Worm (Caenorhabditis elegans): ENCODE measurements around the gene usp-46.

Gene usp-46

ce11 chrIII:9752852-9753251 lies 23.6 kb upstream of the usp-46 start, which contains the start of gene ech-6:
TSS of gene ech-6 (minus strand) at chrIII:9752883.
- no peak for TF ChIP-seq mdl-1 (tag; optimal IDR thresholded peaks at IDR 0.05)
- TF ChIP-seq nhr-21 (tag; optimal IDR thresholded peaks at IDR 0.05): no peak
- TF ChIP-seq egl-27 (tag; optimal IDR thresholded peaks at IDR 0.05): no peak
- peak in 1 of 2 experiments; percentile 60 for TF ChIP-seq lsy-2 (tag; optimal IDR thresholded peaks at IDR 0.05)
- TF ChIP-seq crh-2 (tag; optimal IDR thresholded peaks at IDR 0.05): peak; percentile 73
- TF ChIP-seq ztf-11 (tag; optimal IDR thresholded peaks at IDR 0.05): no peak
- no peak for TF ChIP-seq fos-1 (tag; optimal IDR thresholded peaks at IDR 0.05)
- TF ChIP-seq snpc-4 (tag; optimal IDR thresholded peaks at IDR 0.05): no peak
- no peak for TF ChIP-seq nhr-12 (tag; optimal IDR thresholded peaks at IDR 0.05)
- peak; percentile 84 for TF ChIP-seq sma-9 (GFP tag; optimal IDR thresholded peaks at IDR 0.05)
- no peak for TF ChIP-seq sma-9 (tag; optimal IDR thresholded peaks at IDR 0.05)
- no peak for TF ChIP-seq ztf-1 (GFP tag; conservative IDR thresholded peaks at IDR 0.05)
- TF ChIP-seq gmeb-1 (tag; optimal IDR thresholded peaks at IDR 0.05): no peak
- TF ChIP-seq lin-39 (tag; optimal IDR thresholded peaks at IDR 0.05): no peak
- TF ChIP-seq zag-1 (tag; optimal IDR thresholded peaks at IDR 0.05): no peak
- TF ChIP-seq unc-62 (GFP tag; optimal IDR thresholded peaks at IDR 0.05): no peak
- TF ChIP-seq mbf-1 (tag; optimal IDR thresholded peaks at IDR 0.05): no peak
- peak; percentile 18 for TF ChIP-seq ama-1 (optimal IDR thresholded peaks at IDR 0.05)
- no peak for TF ChIP-seq nhr-10 (tag; optimal IDR thresholded peaks at IDR 0.05)
- no peak for TF ChIP-seq blmp-1 (tag; optimal IDR thresholded peaks at IDR 0.05; ENCODE audit: insufficient read depth)
- no peak for TF ChIP-seq unc-39 (tag; optimal IDR thresholded peaks at IDR 0.05)
- no peak for TF ChIP-seq nhr-237 (tag; optimal IDR thresholded peaks at IDR 0.05)
- TF ChIP-seq alr-1 (tag; optimal IDR thresholded peaks at IDR 0.05): no peak
- TF ChIP-seq elt-3 (tag; optimal IDR thresholded peaks at IDR 0.05): no peak
- TF ChIP-seq mab-5 (tag; optimal IDR thresholded peaks at IDR 0.05): no peak
- no peak for TF ChIP-seq nhr-77 (tag; optimal IDR thresholded peaks at IDR 0.05)
- TF ChIP-seq unc-55 (GFP tag; optimal IDR thresholded peaks at IDR 0.05): peak; percentile 10
- TF ChIP-seq ztf-4 (tag; optimal IDR thresholded peaks at IDR 0.05): no peak
- peak; percentile 45 for TF ChIP-seq nhr-129 (tag; optimal IDR thresholded peaks at IDR 0.05)
- no peak for TF ChIP-seq Y55F3AM.14 (GFP tag; optimal IDR thresholded peaks at IDR 0.05)
- no peak for TF ChIP-seq ZK546.5 (tag; optimal IDR thresholded peaks at IDR 0.05)
- TF ChIP-seq peb-1 (tag; optimal IDR thresholded peaks at IDR 0.05): no peak
- TF ChIP-seq C34F6.9 (tag; optimal IDR thresholded peaks at IDR 0.05): peak; percentile 52
- no peak for TF ChIP-seq R02D3.7 (tag; optimal IDR thresholded peaks at IDR 0.05)
- TF ChIP-seq lin-11 (tag; optimal IDR thresholded peaks at IDR 0.05): no peak
- TF ChIP-seq nhr-25 (tag; optimal IDR thresholded peaks at IDR 0.05): no peak
- TF ChIP-seq sma-3 (GFP tag; optimal IDR thresholded peaks at IDR 0.05): peak; percentile 44
- no peak for TF ChIP-seq nhr-11 (tag; optimal IDR thresholded peaks at IDR 0.05)
- no peak for TF ChIP-seq ceh-16 (tag; optimal IDR thresholded peaks at IDR 0.05)
- TF ChIP-seq dmd-4 (tag; optimal IDR thresholded peaks at IDR 0.05): no peak
- no peak for TF ChIP-seq lin-13 (GFP tag; optimal IDR thresholded peaks at IDR 0.05)
- TF ChIP-seq nhr-6 (tag; optimal IDR thresholded peaks at IDR 0.05): no peak
- TF ChIP-seq skn-1 (tag; optimal IDR thresholded peaks at IDR 0.05): no peak
- no peak for TF ChIP-seq sem-4 (tag; optimal IDR thresholded peaks at IDR 0.05)

ce11 chrIII:9757414-9757813 lies 19.0 kb upstream of the usp-46 start, which contains the start of gene vps-53:
TSS of gene vps-53 (minus strand) at chrIII:9757514.
- TF ChIP-seq blmp-1 (tag; optimal IDR thresholded peaks at IDR 0.05; ENCODE audit: insufficient read depth) (no peak), lin-13 (GFP tag; optimal IDR thresholded peaks at IDR 0.05) (no peak), mdl-1 (tag; optimal IDR thresholded peaks at IDR 0.05) (no peak), alr-1 (tag; optimal IDR thresholded peaks at IDR 0.05) (no peak), nhr-77 (tag; optimal IDR thresholded peaks at IDR 0.05) (no peak), lin-11 (tag; optimal IDR thresholded peaks at IDR 0.05) (no peak), nhr-129 (tag; optimal IDR thresholded peaks at IDR 0.05) (no peak), nhr-23 (tag; optimal IDR thresholded peaks at IDR 0.05) (no peak)

Data from whole organism, L2 larva.